Worm (Caenorhabditis elegans): ENCODE measurements around the gene fbxb-10.
"Not testable (repeated sequence)": the region's sequence is repeated elsewhere in the genome, so short reads cannot be mapped to it uniquely, and the experiment has no call there.

DNA sequence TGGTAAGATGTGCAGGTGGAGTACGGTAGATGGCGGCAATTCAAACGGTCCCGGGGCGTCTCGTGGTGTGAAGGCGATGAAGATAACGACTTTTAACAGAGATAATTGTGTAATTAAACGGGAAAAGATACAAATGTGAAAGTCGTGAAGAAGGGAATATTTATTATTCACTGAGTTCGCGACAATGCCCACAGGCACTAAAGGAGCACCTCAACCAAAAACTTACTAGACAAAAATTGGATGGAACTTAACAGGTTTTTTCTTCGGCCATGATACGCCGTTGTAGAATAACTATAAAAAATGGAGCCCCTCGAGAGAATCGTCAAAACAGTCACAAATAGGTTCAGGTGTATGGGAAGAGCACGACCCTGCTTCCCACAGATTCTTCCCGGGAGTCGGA lies 44.1 kb upstream of the fbxb-10 start, which contains the start of gene fbxb-98:
- not testable (repeated sequence) for TF ChIP-seq fkh-10 (GFP tag; optimal IDR thresholded peaks at IDR 0.05); F26F4.8 (GFP tag; conservative IDR thresholded peaks at IDR 0.05)
